Worm (Caenorhabditis elegans): Measurements from ENCODE around the gene ZK616.5.

The ZK616.5 gene

DNA sequence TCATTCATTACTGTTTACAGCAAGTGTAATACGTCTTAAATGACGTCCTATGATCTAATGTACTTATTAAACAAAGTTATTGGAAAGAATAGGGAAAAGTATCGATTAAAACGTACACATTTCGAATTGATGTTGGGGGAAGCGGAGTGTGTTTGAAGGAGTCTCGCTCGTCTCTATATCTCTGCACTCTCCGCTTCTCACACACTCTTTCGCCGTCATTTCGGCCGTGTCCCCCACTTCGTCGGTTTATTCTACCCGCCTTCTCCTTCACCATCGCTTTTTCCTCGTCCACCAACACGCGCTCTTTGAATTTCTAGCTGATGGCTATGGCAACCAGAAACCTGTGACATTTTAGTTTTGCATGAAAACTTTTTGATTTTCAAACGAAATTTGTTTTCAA lies 22.9 kb upstream of the ZK616.5 start:
- peak in 1 of 2 experiments; percentile 39 for TF ChIP-seq mdl-1 (tag; optimal IDR thresholded peaks at IDR 0.05)
- TF ChIP-seq hlh-30 (tag; optimal IDR thresholded peaks at IDR 0.05; ENCODE audit: insufficient read depth): peak; percentile 69
- TF ChIP-seq D1046.2 (GFP tag; IDR thresholded peaks at IDR 0.05): no peak
- peak; percentile 65 for TF ChIP-seq lin-38 (GFP tag; IDR thresholded peaks at IDR 0.05)
- no peak for TF ChIP-seq php-3 (GFP tag; IDR thresholded peaks at IDR 0.05)
- 0 out of 2 replicates have a peak, but pooled peaks have one; percentile 47 for TF ChIP-seq lin-1 (GFP tag; IDR thresholded peaks at IDR 0.05)
- peak; percentile 33 for TF ChIP-seq hlh-11 (tag; optimal IDR thresholded peaks at IDR 0.05)
- peak; percentile 49; the same call in 1 of the 2 replicates for TF ChIP-seq snpc-1.2 (GFP tag; IDR thresholded peaks at IDR 0.05)
- TF ChIP-seq hmg-1.1 (GFP tag; IDR thresholded peaks at IDR 0.05): peak; percentile 59; the same call in 1 of the 2 replicates
- TF ChIP-seq ama-1 (optimal IDR thresholded peaks at IDR 0.05): peak; percentile 21
- peak; percentile 33 for TF ChIP-seq nhr-28 (tag; optimal IDR thresholded peaks at IDR 0.05)
- TF ChIP-seq R02D3.7 (tag; optimal IDR thresholded peaks at IDR 0.05): no peak
- peak in 1 of 2 experiments; percentile 50 for TF ChIP-seq lsy-2 (tag; optimal IDR thresholded peaks at IDR 0.05)
- TF ChIP-seq T26A8.4 (GFP tag; IDR thresholded peaks at IDR 0.05): 0 out of 2 replicates have a peak, but pooled peaks have one; percentile 33
- TF ChIP-seq F49E8.2 (tag; optimal IDR thresholded peaks at IDR 0.05; ENCODE audit: borderline replicate concordance): no peak
- peak; percentile 58 for TF ChIP-seq nhr-6 (tag; optimal IDR thresholded peaks at IDR 0.05)
- peak; percentile 41 for TF ChIP-seq rbr-2 (tag; optimal IDR thresholded peaks at IDR 0.05)
- TF ChIP-seq dpl-1 (GFP tag; optimal IDR thresholded peaks at IDR 0.05): peak; percentile 43
- peak; percentile 35 for TF ChIP-seq mep-1 (tag; optimal IDR thresholded peaks at IDR 0.05)
- TF ChIP-seq fkh-10 (GFP tag; optimal IDR thresholded peaks at IDR 0.05): peak; percentile 43
- TF ChIP-seq mes-2 (tag; optimal IDR thresholded peaks at IDR 0.05; ENCODE audit: poor library complexity, severe bottlenecking): peak; percentile 67
- TF ChIP-seq daf-16 (GFP tag; optimal IDR thresholded peaks at IDR 0.05): no peak
- peak; percentile 28 for TF ChIP-seq daf-16 (tag; optimal IDR thresholded peaks at IDR 0.05)
- no peak for TF ChIP-seq duxl-1 (tag; optimal IDR thresholded peaks at IDR 0.05; ENCODE audit: poor library complexity)
- peak; percentile 43 for TF ChIP-seq mxl-3 (GFP tag; optimal IDR thresholded peaks at IDR 0.05)
- peak; percentile 26 for TF ChIP-seq aha-1 (tag)
- TF ChIP-seq set-16 (GFP tag; IDR thresholded peaks at IDR 0.05): peak; percentile 33; the same call in 1 of the 2 replicates
- TF ChIP-seq F26F4.8 (GFP tag; conservative IDR thresholded peaks at IDR 0.05): no peak
- peak; percentile 15 for TF ChIP-seq dve-1 (tag; optimal IDR thresholded peaks at IDR 0.05; ENCODE audit: insufficient read depth)
- no peak for TF ChIP-seq tag-97 (GFP tag; IDR thresholded peaks at IDR 0.05)

DNA sequence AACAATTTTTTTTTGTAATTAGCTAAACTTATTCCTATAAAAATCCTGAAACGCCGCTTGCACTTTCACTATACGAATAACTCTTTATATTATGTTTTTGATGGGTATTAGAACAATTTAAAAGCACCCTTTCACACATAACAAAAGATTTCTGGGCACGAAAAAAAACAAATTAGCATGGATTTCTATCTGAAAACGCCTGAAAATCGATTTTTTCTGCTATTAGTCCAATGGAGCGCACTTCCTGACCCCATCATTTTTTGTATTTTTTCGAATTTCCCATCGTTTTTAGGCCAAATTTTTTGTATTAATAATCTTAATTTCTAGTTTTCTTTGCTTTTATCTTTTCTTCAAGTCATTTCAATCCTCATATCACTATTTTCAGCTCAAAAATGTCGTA lies 22.3 kb upstream of the ZK616.5 start, which contains the start of gene F41H10.3:
TSS of gene F41H10.3 (plus strand) at position 388 of the 400 bp plus-strand sequence.
- peak; percentile 61 for TF ChIP-seq lin-38 (GFP tag; IDR thresholded peaks at IDR 0.05)
- no peak for TF ChIP-seq nhr-77 (tag; optimal IDR thresholded peaks at IDR 0.05)
- TF ChIP-seq daf-16 (GFP tag; optimal IDR thresholded peaks at IDR 0.05): no peak
- no peak for TF ChIP-seq daf-16 (tag; optimal IDR thresholded peaks at IDR 0.05)
- no peak for TF ChIP-seq snpc-1.2 (GFP tag; IDR thresholded peaks at IDR 0.05)
- TF ChIP-seq lin-13 (GFP tag; optimal IDR thresholded peaks at IDR 0.05): no peak
- TF ChIP-seq aha-1 (tag): peak; percentile 57

DNA sequence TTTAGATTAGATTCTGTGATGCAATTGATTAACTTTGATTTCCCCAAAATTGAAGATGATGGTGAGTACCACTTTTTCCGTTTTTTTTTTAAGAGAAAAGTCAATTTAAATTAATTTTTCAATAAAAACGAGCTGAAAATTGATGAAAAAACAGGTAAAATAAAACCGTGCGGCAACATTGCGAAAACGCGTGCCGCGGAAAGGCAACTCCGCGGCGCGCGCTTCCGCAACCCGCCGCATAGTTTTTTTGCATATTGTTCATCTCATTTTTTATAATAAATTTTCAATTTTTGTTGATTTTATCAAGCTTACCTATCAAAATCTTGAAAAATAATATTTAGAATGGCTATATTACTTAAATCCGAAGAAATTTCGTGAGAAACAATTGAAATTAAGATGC lies 20.8 kb upstream of the ZK616.5 start:
- TF ChIP-seq daf-16 (GFP tag; optimal IDR thresholded peaks at IDR 0.05) (no peak), daf-16 (tag; optimal IDR thresholded peaks at IDR 0.05) (no peak), lin-13 (GFP tag; optimal IDR thresholded peaks at IDR 0.05) (no peak), Y105C5A.15 (GFP tag; IDR thresholded peaks at IDR 0.05) (no peak), aha-1 (tag) (peak; percentile 43), mes-2 (tag; optimal IDR thresholded peaks at IDR 0.05; ENCODE audit: poor library complexity, severe bottlenecking) (peak; percentile 46), Y5F2A.4 (GFP tag; optimal IDR thresholded peaks at IDR 0.05) (no peak), attf-4 (tag; optimal IDR thresholded peaks at IDR 0.05) (no peak), dve-1 (tag; optimal IDR thresholded peaks at IDR 0.05; ENCODE audit: insufficient read depth) (peak; percentile 47), pqm-1 (tag; optimal IDR thresholded peaks at IDR 0.05) (no peak), dpl-1 (GFP tag; optimal IDR thresholded peaks at IDR 0.05) (peak; percentile 33), pha-4 (GFP tag; IDR thresholded peaks at IDR 0.05) (peak; percentile 53; the same call in 1 of the 2 replicates), pha-4 (tag; optimal IDR thresholded peaks at IDR 0.05) (no peak), lsy-2 (tag; optimal IDR thresholded peaks at IDR 0.05) (peak in 1 of 2 experiments; percentile 58), lin-38 (GFP tag; IDR thresholded peaks at IDR 0.05) (peak; percentile 58), F26F4.8 (GFP tag; conservative IDR thresholded peaks at IDR 0.05) (no peak), rbr-2 (tag; optimal IDR thresholded peaks at IDR 0.05) (no peak), unc-130 (GFP tag; optimal IDR thresholded peaks at IDR 0.05) (peak; percentile 2), saeg-2 (GFP tag; IDR thresholded peaks at IDR 0.05) (no peak), nhr-6 (tag; optimal IDR thresholded peaks at IDR 0.05) (peak; percentile 25), madf-9 (GFP tag; conservative IDR thresholded peaks at IDR 0.05) (0 out of 2 replicates have a peak, but pooled peaks have one; percentile 36), fkh-10 (GFP tag; optimal IDR thresholded peaks at IDR 0.05) (no peak), mep-1 (tag; optimal IDR thresholded peaks at IDR 0.05) (peak; percentile 20), F44E2.7 (GFP tag; IDR thresholded peaks at IDR 0.05) (0 out of 2 replicates have a peak, but pooled peaks have one; percentile 15), snpc-1.2 (GFP tag; IDR thresholded peaks at IDR 0.05) (peak; percentile 49; the same call in 1 of the 2 replicates), lin-29 (GFP tag; IDR thresholded peaks at IDR 0.05) (no peak), zfp-3 (GFP tag; conservative IDR thresholded peaks at IDR 0.05) (no peak)
